Fruit fly (Drosophila melanogaster) whole organism, embryonic: ENCODE data around the gene Adgf-D.

ENCODE experiments used
- Abd-B ChIP-seq: fragments of 200-800 bp; sonication (Bioruptor generic); optimal IDR thresholded peaks from 2 replicates; lab custom pipeline; 2018; ENCODE audit warnings: missing biosample characterization, mild to moderate bottlenecking, missing genetic modification characterization, moderate library complexity
- CG12104 ChIP-seq: fragments of 200-800 bp; sonication (Bioruptor generic); optimal IDR thresholded peaks from 3 replicates; lab custom pipeline; 2016; ENCODE audit warnings: missing biosample characterization, missing genetic modification characterization
- CG13287 ChIP-seq: fragments of 200-800 bp; sonication (Bioruptor generic); IDR thresholded peaks from 2 replicates; pipeline ENCODE4 v1.3.6; 2022; ENCODE audit warnings: missing biosample characterization, missing genetic modification characterization; ENCODE audit not compliant: partially characterized antibody
- CG13624 ChIP-seq: fragments of 200-800 bp; sonication (Bioruptor generic); optimal IDR thresholded peaks from 2 replicates; lab custom pipeline; 2016; ENCODE audit warnings: missing biosample characterization, missing genetic modification characterization
- CG1602 ChIP-seq: fragments of 200-800 bp; sonication (Bioruptor generic); optimal IDR thresholded peaks from 3 replicates; lab custom pipeline; 2016; ENCODE audit warnings: missing biosample characterization, missing genetic modification characterization
- CG16815 ChIP-seq: fragments of 200-800 bp; sonication (Bioruptor generic); optimal IDR thresholded peaks from 3 replicates; lab custom pipeline; 2017; ENCODE audit warnings: missing biosample characterization, mild to moderate bottlenecking, missing genetic modification characterization
- CG17186 ChIP-seq: fragments of 200-800 bp; sonication (Bioruptor generic); optimal IDR thresholded peaks from 3 replicates; lab custom pipeline; 2017; ENCODE audit warnings: missing biosample characterization, missing genetic modification reagents, missing genetic modification characterization
- CG2120 ChIP-seq: fragments of 200-800 bp; sonication (Bioruptor generic); optimal IDR thresholded peaks from 3 replicates; lab custom pipeline; 2016; ENCODE audit warnings: missing biosample characterization, missing genetic modification characterization
- CG2199 ChIP-seq: fragments of 200-800 bp; sonication (Bioruptor generic); IDR thresholded peaks from 3 replicates; pipeline ENCODE4 v1.3.6; 2022; ENCODE audit warnings: missing biosample characterization, missing genetic modification characterization
- CG3163 ChIP-seq: fragments of 200-800 bp; sonication (Bioruptor generic); optimal IDR thresholded peaks from 3 replicates; lab custom pipeline; 2016; ENCODE audit warnings: missing biosample characterization, missing genetic modification characterization
- CG33557 ChIP-seq: fragments of 200-800 bp; sonication (Bioruptor generic); optimal IDR thresholded peaks from 2 replicates; lab custom pipeline; 2019; ENCODE audit warnings: missing biosample characterization, mild to moderate bottlenecking, missing genetic modification characterization, moderate library complexity
- CG3847 ChIP-seq: fragments of 200-800 bp; sonication (Bioruptor generic); IDR thresholded peaks from 2 replicates; pipeline ENCODE4 v1.3.6; 2022; ENCODE audit warnings: missing biosample characterization, missing genetic modification characterization
- CG4328 ChIP-seq: fragments of 200-800 bp; sonication (Bioruptor generic); optimal IDR thresholded peaks from 3 replicates; lab custom pipeline; 2017; ENCODE audit warnings: missing biosample characterization, missing genetic modification reagents, missing genetic modification characterization
- CG5953 ChIP-seq: fragments of 200-800 bp; sonication (Bioruptor generic); IDR thresholded peaks from 2 replicates; pipeline ENCODE4 v1.3.6; 2022; ENCODE audit warnings: missing biosample characterization, missing genetic modification characterization
- CG7745 ChIP-seq: fragments of 200-800 bp; sonication (Bioruptor generic); optimal IDR thresholded peaks from 2 replicates; lab custom pipeline; 2018; ENCODE audit warnings: missing biosample characterization, mild to moderate bottlenecking, missing genetic modification characterization, moderate library complexity
- CG8089 ChIP-seq: fragments of 200-800 bp; sonication (Bioruptor generic); optimal IDR thresholded peaks from 3 replicates; lab custom pipeline; 2016; ENCODE audit warnings: missing biosample characterization, missing genetic modification characterization
- CG9609 ChIP-seq: fragments of 200-800 bp; sonication (Bioruptor generic); optimal IDR thresholded peaks from 3 replicates; lab custom pipeline; 2016; ENCODE audit warnings: missing biosample characterization, missing genetic modification characterization
- CHES-1-like ChIP-seq: fragments of 200-800 bp; sonication (Bioruptor generic); optimal IDR thresholded peaks from 2 replicates; lab custom pipeline; 2016; ENCODE audit warnings: missing biosample characterization, missing genetic modification characterization
- Ets65A ChIP-seq: fragments of 200-800 bp; sonication (Bioruptor generic); peaks from one replicate; lab custom pipeline; 2016; ENCODE audit warnings: missing biosample characterization, missing genetic modification characterization
- Hr78 ChIP-seq, 2 experiments: fragments of 200-800 bp in 1 of 2; fragments of >200 bp in 1 of 2; sonication (Bioruptor generic) in 1 of 2; optimal IDR thresholded peaks; 2 replicates each; lab custom pipeline; 2017 to 2019; ENCODE audit warnings: missing biosample characterization in 2 of 2, missing genetic modification characterization in 2 of 2, mild to moderate bottlenecking in 1 of 2, moderate library complexity in 1 of 2
- Mad ChIP-seq: fragments of 200-800 bp; sonication (Bioruptor generic); optimal IDR thresholded peaks from 2 replicates; lab custom pipeline; 2016; ENCODE audit warnings: missing biosample characterization, missing genetic modification characterization
- Side ChIP-seq: fragments of 200-800 bp; sonication (Bioruptor generic); optimal IDR thresholded peaks from 2 replicates; lab custom pipeline; 2016; ENCODE audit warnings: missing biosample characterization, missing genetic modification characterization
- bbx ChIP-seq: fragments of 200-800 bp; sonication (Bioruptor generic); IDR thresholded peaks from 2 replicates; pipeline ENCODE4 v1.3.6; 2022; ENCODE audit warnings: missing biosample characterization, missing genetic modification characterization; ENCODE audit not compliant: partially characterized antibody
- bowl ChIP-seq: fragments of 200-800 bp; sonication (Bioruptor generic); IDR thresholded peaks from 2 replicates; pipeline ENCODE4 v1.3.6; 2022; ENCODE audit warnings: missing biosample characterization, missing genetic modification characterization
- dpn ChIP-seq, 2 experiments: fragments of 200-800 bp; sonication (Bioruptor generic); optimal IDR thresholded peaks; 3 replicates each; lab custom pipeline; 2016; ENCODE audit warnings: missing biosample characterization in 2 of 2, missing genetic modification characterization in 2 of 2
- gfzf ChIP-seq: fragments of 200-800 bp; sonication (Bioruptor generic); optimal IDR thresholded peaks from 2 replicates; lab custom pipeline; 2016; ENCODE audit warnings: missing biosample characterization, mild to moderate bottlenecking, missing genetic modification characterization, moderate library complexity
- hkb ChIP-seq, 2 experiments: fragments of 200-800 bp in 1 of 2; fragments of >200 bp in 1 of 2; sonication (Bioruptor generic) in 1 of 2; IDR thresholded peaks in 1 of 2; optimal IDR thresholded peaks in 1 of 2; 2 replicates each; pipeline versions ENCODE4 v1.3.6 to Lab custom; 2017 to 2022; ENCODE audit warnings: missing biosample characterization in 1 of 2, missing genetic modification characterization in 1 of 2
- ind ChIP-seq: fragments of 200-800 bp; sonication (Bioruptor generic); optimal IDR thresholded peaks from 3 replicates; lab custom pipeline; 2016; ENCODE audit warnings: missing biosample characterization, missing genetic modification characterization
- nerfin-1 ChIP-seq: fragments of 200-800 bp; sonication (Bioruptor generic); optimal IDR thresholded peaks from 3 replicates; lab custom pipeline; 2019; ENCODE audit warnings: missing biosample characterization, mild to moderate bottlenecking, missing genetic modification characterization, moderate library complexity
- odd ChIP-seq: fragments of 200-800 bp; sonication (Bioruptor generic); optimal IDR thresholded peaks from 2 replicates; lab custom pipeline; 2017; ENCODE audit warnings: missing biosample characterization, mild to moderate bottlenecking, missing genetic modification characterization
- ranshi ChIP-seq: fragments of 200-800 bp; sonication (Bioruptor generic); IDR thresholded peaks from 2 replicates; pipeline ENCODE4 v1.3.6; 2022; ENCODE audit warnings: missing biosample characterization, missing genetic modification characterization
- scrt ChIP-seq: fragments of 200-800 bp; sonication (Bioruptor generic); optimal IDR thresholded peaks from 2 replicates; lab custom pipeline; 2018; ENCODE audit warnings: missing biosample characterization, mild to moderate bottlenecking, missing genetic modification characterization, moderate library complexity
- sna ChIP-seq: fragments of 200-800 bp; sonication (Bioruptor generic); IDR thresholded peaks from 2 replicates; pipeline ENCODE4 v1.3.6; 2022; ENCODE audit warnings: missing biosample characterization, missing genetic modification characterization; ENCODE audit not compliant: partially characterized antibody
- ssp ChIP-seq: fragments of 200-800 bp; sonication (Bioruptor generic); IDR thresholded peaks from 2 replicates; pipeline ENCODE4 v1.3.6; 2022; ENCODE audit warnings: missing biosample characterization, missing genetic modification characterization
- usp ChIP-seq: fragments of >200 bp; optimal IDR thresholded peaks from 2 replicates; lab custom pipeline; 2017; ENCODE audit warnings: missing biosample characterization, missing genetic modification characterization

The Adgf-D gene

DNA sequence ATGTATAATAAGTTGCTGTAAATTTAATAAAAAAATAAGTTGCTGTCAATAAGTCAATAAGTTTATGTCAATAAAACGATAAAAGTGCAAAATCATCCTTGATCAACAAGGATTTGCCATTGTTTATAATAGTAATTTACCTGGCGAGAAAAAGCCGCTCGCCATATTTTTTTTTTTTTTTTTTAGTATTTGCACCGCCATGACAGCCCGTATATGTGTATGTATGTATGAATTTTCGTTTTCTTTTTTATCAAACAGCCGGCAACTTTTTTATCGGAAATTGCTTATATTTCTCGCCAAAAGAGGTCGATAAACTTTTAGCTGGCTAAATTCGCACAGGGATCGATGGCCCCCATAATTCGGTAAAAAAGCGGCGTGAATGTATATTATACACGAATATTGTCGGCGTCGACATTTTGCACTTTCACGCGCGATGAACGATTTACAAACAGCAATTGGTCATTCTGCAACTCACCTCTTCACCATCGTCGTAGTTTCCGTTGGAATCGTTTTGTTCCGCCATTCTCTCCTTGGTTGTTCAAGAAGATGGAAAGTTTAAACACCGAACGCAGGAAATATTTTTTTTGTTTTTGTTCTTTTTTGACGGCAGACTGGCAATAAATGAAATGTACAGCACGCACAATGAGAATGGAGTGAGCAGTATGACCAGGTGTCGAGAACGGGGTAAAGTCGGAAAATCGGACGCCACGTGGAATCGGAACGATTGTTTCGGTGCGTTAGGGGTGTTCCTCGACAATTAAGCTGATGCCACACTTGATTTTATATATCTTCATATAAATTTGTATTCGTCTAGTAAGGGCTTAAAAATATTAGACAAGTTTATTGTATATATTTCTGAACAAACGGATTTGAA, 45.1 kb downstream of the Adgf-D start, which contains the start of gene Hrb87F (continued):
- TF ChIP-seq ssp (GFP tag; lab: Robert Waterston, UW) = peak; percentile 91
- TF ChIP-seq nerfin-1 = no peak
- TF ChIP-seq CG7745 = no peak
- TF ChIP-seq CG3163 = no peak
- peak; percentile 60 for TF ChIP-seq gfzf (GFP tag; lab: Kevin White, UChicago)
- TF ChIP-seq bowl (GFP tag; lab: Robert Waterston, UW) = no peak
- peak; percentile 89 for TF ChIP-seq Ets65A
- no peak for TF ChIP-seq CG2199 (GFP tag; lab: Robert Waterston, UW)
- no peak for TF ChIP-seq CG13624 (GFP tag; lab: Kevin White, UChicago)
- peak; percentile 14; the same call in 1 of the 2 replicates for TF ChIP-seq CG3847 (GFP tag; lab: Robert Waterston, UW)
- TF ChIP-seq CG4328 = no peak
- no peak for TF ChIP-seq hkb (optimal IDR thresholded peaks at IDR 0.05; lab: Kevin White, UChicago)
- 0 out of 2 replicates have a peak, but pooled peaks have one; percentile 12 for TF ChIP-seq hkb (GFP tag; IDR thresholded peaks at IDR 0.05; lab: Robert Waterston, UW)
- no peak for TF ChIP-seq CG16815 (GFP tag; lab: Kevin White, UChicago)
- no peak for TF ChIP-seq Abd-B
- TF ChIP-seq CG8089 (GFP tag; lab: Kevin White, UChicago) = no peak

DNA sequence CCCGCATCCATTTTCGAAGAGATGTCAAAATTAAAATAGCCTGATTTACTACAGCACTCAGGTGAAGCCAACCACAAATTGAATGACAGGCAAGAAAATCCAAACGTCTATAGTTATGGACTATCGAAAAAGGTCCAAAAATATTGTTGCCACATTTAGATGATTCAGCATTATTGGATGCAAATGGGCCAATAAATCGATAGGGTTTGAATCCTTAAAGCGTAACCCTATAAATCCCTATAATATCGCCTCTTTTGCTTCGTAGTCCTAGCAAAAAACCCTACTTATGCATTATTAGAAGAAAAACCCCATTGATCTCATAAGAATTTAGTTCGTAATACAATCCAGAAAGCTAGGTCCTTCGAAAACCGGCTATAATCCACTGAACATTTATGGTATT, 48.9 kb downstream of the Adgf-D start, which contains the start of gene Rbp4:
Rbp4 (minus strand) TSS at position 101 of the 400 bp plus-strand sequence.
- TF ChIP-seq odd = no peak
- no peak for TF ChIP-seq dpn (GFP tag; optimal IDR thresholded peaks at IDR 0.05; lab: Kevin White, UChicago)
- TF ChIP-seq CG17186 (GFP tag; lab: Kevin White, UChicago) = no peak
- no peak for TF ChIP-seq ranshi
- TF ChIP-seq Side (GFP tag; lab: Kevin White, UChicago) = no peak
- TF ChIP-seq sna (GFP tag; lab: Robert Waterston, UW) = no peak
- no peak for TF ChIP-seq usp (GFP tag; lab: Kevin White, UChicago)
- TF ChIP-seq CG5953 (GFP tag; lab: Robert Waterston, UW) = no peak
- TF ChIP-seq CG1602 (GFP tag; lab: Kevin White, UChicago) = no peak
- no peak for TF ChIP-seq CHES-1-like
- no peak for TF ChIP-seq CG13287
- no peak for TF ChIP-seq CG12104 (GFP tag; lab: Kevin White, UChicago)
- no peak for TF ChIP-seq Hr78 (GFP tag; optimal IDR thresholded peaks at IDR 0.05; lab: Kevin White, UChicago)
- TF ChIP-seq bbx (GFP tag; lab: Robert Waterston, UW) = no peak
- no peak for TF ChIP-seq CG9609
- no peak for TF ChIP-seq CG2120 (GFP tag; lab: Kevin White, UChicago)
- no peak for TF ChIP-seq CG33557
- TF ChIP-seq Mad (GFP tag; lab: Kevin White, UChicago) = no peak
- no peak for TF ChIP-seq ind (GFP tag; lab: Kevin White, UChicago)
- TF ChIP-seq scrt (GFP tag; lab: Kevin White, UChicago) = no peak
- TF ChIP-seq, all 482 proteins: peak for 0
